Worm (Caenorhabditis elegans): ENCODE data around the gene C38D4.10.

C38D4.10 gene

DNA sequence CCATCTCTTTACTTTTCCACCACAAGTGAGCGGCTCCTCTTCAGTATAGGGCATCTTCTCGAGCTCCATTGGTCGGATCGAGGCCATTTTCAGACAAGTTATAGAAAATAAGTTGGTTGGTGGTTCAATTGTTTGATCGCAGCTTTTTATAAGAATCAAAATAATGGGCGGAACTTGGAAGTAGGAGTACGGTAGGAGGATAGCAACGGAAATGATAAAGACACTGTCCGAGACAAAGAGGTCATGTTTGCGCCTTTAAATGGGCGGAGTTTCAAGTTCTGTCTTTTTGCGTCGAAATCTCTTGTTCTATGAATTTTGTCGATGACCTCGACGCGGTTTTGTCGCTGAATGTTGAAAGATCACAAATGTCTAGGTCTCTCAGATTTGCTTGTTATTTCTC is 39.8 kb downstream of the C38D4.10 start, which contains the start of gene F26A1.8:
TSS of gene F26A1.8 (minus strand) at position 101 of the 400 bp plus-strand sequence.
- no peak for TF ChIP-seq ceh-32 (tag; optimal IDR thresholded peaks at IDR 0.05; ENCODE audit: poor library complexity)
- no peak for TF ChIP-seq nhr-237 (tag; optimal IDR thresholded peaks at IDR 0.05)
- no peak for TF ChIP-seq snpc-1.2 (GFP tag; IDR thresholded peaks at IDR 0.05)
- no peak for TF ChIP-seq hlh-11 (tag; optimal IDR thresholded peaks at IDR 0.05)
- TF ChIP-seq hif-1 (tag; optimal IDR thresholded peaks at IDR 0.05): no peak
- no peak for TF ChIP-seq ces-1 (GFP tag; optimal IDR thresholded peaks at IDR 0.05)
- TF ChIP-seq ZK337.2 (GFP tag; IDR thresholded peaks at IDR 0.05): no peak
- TF ChIP-seq lin-38 (GFP tag; IDR thresholded peaks at IDR 0.05): no peak
- TF ChIP-seq lin-39 (tag; optimal IDR thresholded peaks at IDR 0.05): no peak
- no peak for TF ChIP-seq skn-1 (tag; optimal IDR thresholded peaks at IDR 0.05)
- TF ChIP-seq nhr-10 (tag; optimal IDR thresholded peaks at IDR 0.05): no peak

DNA sequence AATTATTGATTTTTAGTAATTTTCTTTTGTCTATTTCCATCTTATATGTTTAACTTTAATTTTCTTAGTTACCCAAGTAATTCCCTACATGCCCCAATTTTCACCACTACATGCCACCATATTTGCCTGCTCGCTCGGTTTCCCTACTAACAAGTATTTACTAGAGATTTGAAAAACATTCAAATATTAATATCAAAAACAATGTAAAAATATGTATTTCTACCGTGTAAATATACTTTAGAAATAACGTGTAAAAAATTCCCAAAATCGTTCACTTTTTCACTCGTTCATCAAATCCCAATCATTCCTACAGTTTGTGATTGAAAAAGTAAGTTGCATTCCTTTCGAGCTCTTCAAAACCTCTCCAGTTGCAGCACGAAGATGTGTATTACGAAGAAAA is 44.3 kb downstream of the C38D4.10 start, which contains the start of gene F26A1.3:
TSS of gene F26A1.3 (plus strand) at position 301 of the 400 bp plus-strand sequence.
- TF ChIP-seq nhr-25 (tag; optimal IDR thresholded peaks at IDR 0.05; ENCODE audit: borderline replicate concordance, insufficient read depth) (no peak), D1046.2 (GFP tag; IDR thresholded peaks at IDR 0.05) (no peak), saeg-2 (GFP tag; IDR thresholded peaks at IDR 0.05) (no peak), T20F7.1 (GFP tag; optimal IDR thresholded peaks at IDR 0.05) (no peak)

DNA sequence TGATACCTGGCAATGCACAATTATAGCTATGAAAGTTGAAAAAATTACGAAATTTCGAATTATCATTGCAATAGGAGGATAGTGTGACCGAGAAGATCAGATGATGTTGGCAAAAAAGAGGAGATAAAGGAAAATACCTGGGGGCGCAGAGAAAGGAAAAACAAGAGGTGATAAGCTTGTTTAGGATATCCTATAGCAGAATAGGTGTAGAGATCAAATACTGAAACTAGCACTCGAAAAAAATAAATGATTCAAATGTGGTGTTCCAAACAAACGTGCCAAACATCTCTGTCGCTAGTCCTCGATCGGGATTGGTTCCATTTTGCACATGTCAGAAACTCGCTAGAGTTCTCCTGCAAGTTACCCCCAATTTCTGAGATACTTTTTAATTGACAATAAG is 47.1 kb downstream of the C38D4.10 start, which contains the start of gene F26A1.9:
TSS of gene F26A1.9 (minus strand) at position 101 of the 400 bp plus-strand sequence.
- TF ChIP-seq lin-39 (tag; optimal IDR thresholded peaks at IDR 0.05) (no peak), D1046.2 (GFP tag; IDR thresholded peaks at IDR 0.05) (no peak), F49E8.2 (tag; optimal IDR thresholded peaks at IDR 0.05; ENCODE audit: borderline replicate concordance) (no peak), tra-1 (GFP tag; IDR thresholded peaks at IDR 0.05) (no peak), mep-1 (tag; optimal IDR thresholded peaks at IDR 0.05) (no peak), R02D3.7 (tag; optimal IDR thresholded peaks at IDR 0.05) (no peak)

DNA sequence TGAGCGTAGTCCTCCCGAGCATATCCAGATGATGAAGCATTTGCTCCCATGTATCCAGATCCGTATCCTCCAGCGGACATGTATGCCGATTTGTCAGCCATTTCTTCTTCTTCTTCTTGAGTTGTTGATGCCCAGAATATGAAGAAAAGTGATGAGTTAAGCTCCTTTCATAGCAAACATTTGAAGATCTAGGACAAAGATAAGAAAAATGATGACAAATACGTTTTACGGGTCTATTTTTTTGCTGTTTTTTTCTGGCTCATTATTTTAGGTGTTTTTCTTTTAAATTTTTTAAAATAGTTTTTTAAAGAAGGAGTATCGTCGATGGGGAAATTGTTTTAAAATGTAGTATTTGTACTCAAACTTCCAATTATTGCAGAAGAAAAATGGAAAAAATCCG is 47.9 kb downstream of the C38D4.10 start, which contains the start of gene nspd-9:
TSS of gene nspd-9 (minus strand) at position 101 of the 400 bp plus-strand sequence.
- TF ChIP-seq ceh-20 (GFP tag; IDR thresholded peaks at IDR 0.05) (no peak), unc-62 (GFP tag; optimal IDR thresholded peaks at IDR 0.05 in 1 of 2) (no peak), unc-62 (tag; optimal IDR thresholded peaks at IDR 0.05) (no peak), Y75B8A.6 (GFP tag; IDR thresholded peaks at IDR 0.05) (no peak), nhr-102 (tag; optimal IDR thresholded peaks at IDR 0.05) (no peak), F44E2.7 (GFP tag; IDR thresholded peaks at IDR 0.05) (no peak), F37D6.2 (tag; optimal IDR thresholded peaks at IDR 0.05) (no peak), daf-19 (GFP tag; conservative IDR thresholded peaks at IDR 0.05) (no peak), mes-2 (tag; optimal IDR thresholded peaks at IDR 0.05; ENCODE audit: poor library complexity, severe bottlenecking) (no peak)
